Worm (Caenorhabditis elegans): ENCODE measurements around the gene mpst-2.

- TF ChIP-seq flt-1 (GFP tag; IDR thresholded peaks at IDR 0.05) (no peak), med-1 (GFP tag; optimal IDR thresholded peaks at IDR 0.05; ENCODE audit: insufficient read depth) (no peak), cog-1 (tag; optimal IDR thresholded peaks at IDR 0.05) (no peak), ztf-29 (GFP tag; IDR thresholded peaks at IDR 0.05) (no peak), T22C8.4 (GFP tag; IDR thresholded peaks at IDR 0.05) (no peak), klf-2 (GFP tag; conservative IDR thresholded peaks at IDR 0.05) (no peak), tab-1 (GFP tag; IDR thresholded peaks at IDR 0.05) (no peak)
Measured at ce11 chrV:14849628-14850027, 43.6 kb downstream of the mpst-2 start.
